Worm (Caenorhabditis elegans): ENCODE measurements around the gene lipl-5.

The lipl-5 gene

ce11 chrV:404210-404669 is 18.7 kb downstream of the lipl-5 start, which contains the start of gene nhr-252:
TSS of gene nhr-252 (plus strand) at chrV:404619.
- TF ChIP-seq swsn-7 (tag; optimal IDR thresholded peaks at IDR 0.05) (peak; percentile 13), nhr-237 (tag; optimal IDR thresholded peaks at IDR 0.05) (no peak), ama-1 (optimal IDR thresholded peaks at IDR 0.05) (no peak), efl-1 (optimal IDR thresholded peaks at IDR 0.05) (no peak), efl-1 (GFP tag; optimal IDR thresholded peaks at IDR 0.05 in 1 of 2) (peak in 1 of 2 experiments; percentile 83), pqm-1 (tag; optimal IDR thresholded peaks at IDR 0.05) (no peak), fkh-8 (tag; optimal IDR thresholded peaks at IDR 0.05) (peak; percentile 90), pax-3 (tag; optimal IDR thresholded peaks at IDR 0.05) (peak; percentile 69), aly-2 (tag; optimal IDR thresholded peaks at IDR 0.05) (no peak), nhr-47 (tag; optimal IDR thresholded peaks at IDR 0.05) (peak; percentile 70), elt-3 (tag; optimal IDR thresholded peaks at IDR 0.05) (no peak), dsc-1 (tag; optimal IDR thresholded peaks at IDR 0.05) (peak; percentile 80), Y116A8C.19 (tag; optimal IDR thresholded peaks at IDR 0.05; ENCODE audit: borderline replicate concordance) (no peak), nhr-20 (tag; optimal IDR thresholded peaks at IDR 0.05) (peak; percentile 63)

ce11 chrV:412820-413219 is 27.3 kb downstream of the lipl-5 start:
- TF ChIP-seq rnt-1 (tag; optimal IDR thresholded peaks at IDR 0.05): no peak
- TF ChIP-seq mdl-1 (tag; optimal IDR thresholded peaks at IDR 0.05): no peak
- TF ChIP-seq nhr-20 (tag; optimal IDR thresholded peaks at IDR 0.05): no peak
- no peak for TF ChIP-seq alr-1 (tag; optimal IDR thresholded peaks at IDR 0.05; ENCODE audit: borderline replicate concordance)
- no peak for TF ChIP-seq nhr-19 (GFP tag; conservative IDR thresholded peaks at IDR 0.05)
- no peak for TF ChIP-seq C16A3.4 (tag; optimal IDR thresholded peaks at IDR 0.05)
- no peak for TF ChIP-seq fkh-10 (GFP tag; optimal IDR thresholded peaks at IDR 0.05)
- TF ChIP-seq F16B12.6 (tag; optimal IDR thresholded peaks at IDR 0.05): no peak

- TF ChIP-seq hlh-4 (tag; optimal IDR thresholded peaks at IDR 0.05): no peak
- TF ChIP-seq elt-2 (tag; optimal IDR thresholded peaks at IDR 0.05): peak; percentile 63
- TF ChIP-seq fkh-4 (tag; optimal IDR thresholded peaks at IDR 0.05; ENCODE audit: borderline replicate concordance): no peak
Measured at ce11 chrV:414630-415029, 29.1 kb downstream of the lipl-5 start, which contains the start of gene dod-19. TSS of gene dod-19 (minus strand) at chrV:414759.

- peak; percentile 37 for TF ChIP-seq elt-2 (tag; optimal IDR thresholded peaks at IDR 0.05)
- peak; percentile 41 for TF ChIP-seq tlp-1 (tag; optimal IDR thresholded peaks at IDR 0.05)
- TF ChIP-seq sptf-1 (tag; optimal IDR thresholded peaks at IDR 0.05): no peak
- no peak for TF ChIP-seq snu-23 (GFP tag; optimal IDR thresholded peaks at IDR 0.05)
- no peak for TF ChIP-seq efl-1 (optimal IDR thresholded peaks at IDR 0.05)
- TF ChIP-seq efl-1 (GFP tag; optimal IDR thresholded peaks at IDR 0.05 in 1 of 2): peak in 1 of 2 experiments; percentile 75
Measured at ce11 chrV:415072-415471, 29.5 kb downstream of the lipl-5 start.

- TF ChIP-seq elt-2 (tag; optimal IDR thresholded peaks at IDR 0.05) (peak; percentile 44), C16A3.4 (tag; optimal IDR thresholded peaks at IDR 0.05) (no peak), mab-9 (GFP tag; IDR thresholded peaks at IDR 0.05) (no peak)
Measured at ce11 chrV:417656-418353, 32.3 kb downstream of the lipl-5 start, which contains the start of gene irg-8. TSS of gene irg-8 (minus strand) at chrV:417706.

ce11 chrV:418432-418831 is 32.9 kb downstream of the lipl-5 start, which contains the start of gene Y39D8A.1:
TSS of gene Y39D8A.1 (plus strand) at chrV:418732.
- TF ChIP-seq efl-1 (optimal IDR thresholded peaks at IDR 0.05) (no peak), efl-1 (GFP tag; optimal IDR thresholded peaks at IDR 0.05 in 1 of 2) (peak in 1 of 2 experiments; percentile 32), nhr-11 (tag; optimal IDR thresholded peaks at IDR 0.05) (no peak)

- TF ChIP-seq isw-1 (GFP tag; IDR thresholded peaks at IDR 0.05): no peak
- TF ChIP-seq nhr-77 (tag; optimal IDR thresholded peaks at IDR 0.05): no peak
- no peak for TF ChIP-seq pqm-1 (tag; optimal IDR thresholded peaks at IDR 0.05)
- TF ChIP-seq pag-3 (tag; optimal IDR thresholded peaks at IDR 0.05; ENCODE audit: borderline replicate concordance, insufficient read depth): no peak
Measured at ce11 chrV:422133-422532, 36.6 kb downstream of the lipl-5 start, which contains the start of gene dod-20. TSS of gene dod-20 (plus strand) at chrV:422433.

Measured in whole organism, L1 larva.